Worm (Caenorhabditis elegans) whole organism, L1 larva: Measurements from ENCODE around the gene taf-12.

Experiments used
- ces-1 ChIP-seq: fragments of 150-350 bp; optimal IDR thresholded peaks from 2 replicates; lab custom pipeline; 2014; ENCODE audit warnings: missing biosample characterization, missing genetic modification reagents, missing genetic modification characterization
- jun-1 ChIP-seq: fragments of 150-350 bp; optimal IDR thresholded peaks from 2 replicates; lab custom pipeline; 2014; ENCODE audit warnings: missing biosample characterization, missing genetic modification reagents, missing genetic modification characterization
- lir-3 ChIP-seq: sonication (generic microtip); optimal IDR thresholded peaks from 2 replicates; lab custom pipeline; 2016; ENCODE audit warnings: mild to moderate bottlenecking, missing genetic modification characterization, moderate library complexity, missing compliant biosample characterization; ENCODE audit not compliant: poor library complexity
- skn-1 ChIP-seq: fragments of 150-350 bp; optimal IDR thresholded peaks from 2 replicates; lab custom pipeline; 2014; ENCODE audit warnings: missing biosample characterization, missing genetic modification characterization
- snu-23 ChIP-seq: sonication (generic microtip); optimal IDR thresholded peaks from 2 replicates; lab custom pipeline; 2016; ENCODE audit warnings: missing genetic modification characterization, missing compliant biosample characterization
- sox-4 ChIP-seq: sonication (generic microtip); optimal IDR thresholded peaks from 2 replicates; lab custom pipeline; 2016; ENCODE audit warnings: missing genetic modification characterization, missing compliant biosample characterization
- sptf-1 ChIP-seq: fragments of 150-350 bp; optimal IDR thresholded peaks from 2 replicates; lab custom pipeline; 2014; ENCODE audit warnings: missing biosample characterization, missing genetic modification characterization
- tbx-2 ChIP-seq: sonication (generic microtip); optimal IDR thresholded peaks from 2 replicates; lab custom pipeline; 2016; ENCODE audit warnings: missing genetic modification characterization, missing compliant biosample characterization
- unc-130 ChIP-seq: fragments of 150-350 bp; optimal IDR thresholded peaks from 2 replicates; lab custom pipeline; 2017; ENCODE audit warnings: missing biosample characterization, missing genetic modification characterization, inconsistent platforms
- unc-62 ChIP-seq: fragments of 150-350 bp; optimal IDR thresholded peaks from 2 replicates; lab custom pipeline; 2014; ENCODE audit warnings: missing biosample characterization, missing genetic modification reagents, missing genetic modification characterization

ce11 chrIII:11836054-11836453, 33.0 kb downstream of the taf-12 start:
- TF ChIP-seq jun-1 (tag; lab: Kevin White, UChicago) (no peak), tbx-2 (no peak), skn-1 (tag; lab: Kevin White, UChicago) (no peak), sptf-1 (tag; lab: Kevin White, UChicago) (no peak), snu-23 (no peak), sox-4 (peak; percentile 31), unc-62 (GFP tag; lab: Kevin White, UChicago) (no peak), lir-3 (tag; lab: Kevin White, UChicago) (no peak), ces-1 (GFP tag; lab: Kevin White, UChicago) (no peak), unc-130 (tag; lab: Kevin White, UChicago) (no peak)
